Worm (Caenorhabditis elegans) whole organism, early embryonic: ENCODE measurements around the gene slc-46A.

Source experiments
- B0310.2 ChIP-seq: sonication (generic microtip); optimal IDR thresholded peaks from 2 replicates; lab custom pipeline; 2016; ENCODE audit warnings: mild to moderate bottlenecking, missing genetic modification characterization, missing compliant biosample characterization
- aly-1 ChIP-seq: sonication (generic microtip); optimal IDR thresholded peaks from 2 replicates; lab custom pipeline; 2016; ENCODE audit warnings: missing genetic modification characterization, missing compliant biosample characterization
- ama-1 ChIP-seq: fragments of 150-350 bp; optimal IDR thresholded peaks from 2 replicates; lab custom pipeline; 2014
- ceh-13 ChIP-seq: fragments of 200-800 bp; sonication (Bioruptor generic); optimal IDR thresholded peaks from 2 replicates; lab custom pipeline; 2018; ENCODE audit warnings: mild to moderate bottlenecking, missing genetic modification characterization, missing compliant biosample characterization
- ceh-36 ChIP-seq: sonication (generic microtip); optimal IDR thresholded peaks from 2 replicates; lab custom pipeline; 2016; ENCODE audit warnings: missing genetic modification characterization, inconsistent platforms, missing compliant biosample characterization
- flt-1 ChIP-seq: fragments of 200-800 bp; sonication (Bioruptor generic); IDR thresholded peaks from 2 replicates; pipeline ENCODE4 v1.3.6; 2022; ENCODE audit warnings: missing genetic modification characterization, missing compliant biosample characterization
- hmbx-1 ChIP-seq: sonication (generic microtip); optimal IDR thresholded peaks from 2 replicates; lab custom pipeline; 2016; ENCODE audit warnings: mild to moderate bottlenecking, missing genetic modification characterization, missing compliant biosample characterization
- hnd-1 ChIP-seq: sonication (generic microtip); optimal IDR thresholded peaks from 2 replicates; lab custom pipeline; 2016; ENCODE audit warnings: missing genetic modification characterization, missing compliant biosample characterization
- pes-1 ChIP-seq: fragments of 200-800 bp; sonication (Bioruptor generic); IDR thresholded peaks from 2 replicates; pipeline ENCODE4 v1.3.6; 2022; ENCODE audit warnings: missing genetic modification reagents, missing genetic modification characterization, missing compliant biosample characterization
- scrt-1 ChIP-seq: fragments of 200-800 bp; sonication (Bioruptor generic); IDR thresholded peaks from 2 replicates; pipeline ENCODE4 v1.3.6; 2022; ENCODE audit warnings: missing genetic modification characterization, missing compliant biosample characterization
- tbx-11 ChIP-seq: fragments of 200-800 bp; sonication (Bioruptor generic); IDR thresholded peaks from 2 replicates; pipeline ENCODE4 v1.3.6; 2022; ENCODE audit warnings: missing genetic modification characterization, missing compliant biosample characterization
- tbx-37 ChIP-seq: fragments of 200-800 bp; sonication (Bioruptor generic); conservative IDR thresholded peaks from 2 replicates; pipeline ENCODE4 v1.3.6; 2022; ENCODE audit warnings: missing genetic modification reagents, missing genetic modification characterization, missing compliant biosample characterization
- tra-4 ChIP-seq: sonication (generic microtip); optimal IDR thresholded peaks from 2 replicates; lab custom pipeline; 2017; ENCODE audit warnings: missing genetic modification characterization, missing compliant biosample characterization

DNA sequence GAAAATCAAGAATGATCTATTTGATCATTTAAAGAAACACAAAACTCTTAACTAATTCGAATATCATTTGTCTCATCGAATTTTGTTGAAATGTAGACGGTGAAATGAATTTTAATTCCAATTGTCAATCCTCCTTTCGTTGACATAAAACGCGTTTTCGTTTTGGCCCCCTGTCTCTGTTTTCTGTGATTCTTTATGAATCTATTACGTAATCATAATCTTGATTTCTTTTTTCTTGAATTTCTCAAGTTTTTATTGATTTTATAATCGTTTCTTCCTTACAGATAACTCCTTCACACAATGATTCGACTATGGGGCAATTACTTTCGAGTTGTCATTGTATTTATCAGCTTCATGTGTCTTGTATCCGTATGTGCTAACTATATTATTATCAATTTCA lies 13.1 kb downstream of the slc-46A start, which contains the start of gene Y4C6B.3:
- TF ChIP-seq tbx-37 (GFP tag; lab: Robert Waterston, UW): no peak
- TF ChIP-seq ceh-36 (tag; lab: Kevin White, UChicago): no peak
- no peak for TF ChIP-seq flt-1 (GFP tag; lab: Robert Waterston, UW)
- TF ChIP-seq B0310.2 (tag; lab: Kevin White, UChicago): no peak
- TF ChIP-seq tbx-11: no peak
- TF ChIP-seq pes-1: no peak
- no peak for TF ChIP-seq ama-1
- no peak for TF ChIP-seq hnd-1 (tag; lab: Kevin White, UChicago)
- no peak for TF ChIP-seq hmbx-1
- no peak for TF ChIP-seq ceh-13 (GFP tag; lab: Kevin White, UChicago)
- TF ChIP-seq tra-4: no peak
- no peak for TF ChIP-seq scrt-1 (GFP tag; lab: Robert Waterston, UW)
- no peak for TF ChIP-seq aly-1 (tag; lab: Kevin White, UChicago)
